Fruit fly (Drosophila melanogaster) Kc167 (cell line): ENCODE data around the gene CG45218.

Experiments
- Myc ChIP-seq: fragments of >200 bp; optimal IDR thresholded peaks from 2 replicates; lab custom pipeline; 2017; ENCODE audit warnings: missing external identifiers
- h ChIP-seq: fragments of >200 bp; optimal IDR thresholded peaks from 3 replicates; lab custom pipeline; 2018; ENCODE audit warnings: missing external identifiers
- insv ChIP-seq: fragments of >200 bp; optimal IDR thresholded peaks from 3 replicates; lab custom pipeline; 2018; ENCODE audit warnings: missing external identifiers
- psq ChIP-seq: fragments of >200 bp; optimal IDR thresholded peaks from 2 replicates; lab custom pipeline; 2017; ENCODE audit warnings: missing external identifiers

dm6 chr3R:15275158-15275623 is 15.4 kb downstream of the CG45218 start, which contains the start of the genes Cp190 and CG4338:
- TF ChIP-seq Myc (lab: Kevin White, UChicago) (no peak), psq (lab: Kevin White, UChicago) (no peak), insv (lab: Kevin White, UChicago) (no peak), h (no peak)
